Worm (Caenorhabditis elegans): ENCODE data around the gene sym-1.

DNA sequence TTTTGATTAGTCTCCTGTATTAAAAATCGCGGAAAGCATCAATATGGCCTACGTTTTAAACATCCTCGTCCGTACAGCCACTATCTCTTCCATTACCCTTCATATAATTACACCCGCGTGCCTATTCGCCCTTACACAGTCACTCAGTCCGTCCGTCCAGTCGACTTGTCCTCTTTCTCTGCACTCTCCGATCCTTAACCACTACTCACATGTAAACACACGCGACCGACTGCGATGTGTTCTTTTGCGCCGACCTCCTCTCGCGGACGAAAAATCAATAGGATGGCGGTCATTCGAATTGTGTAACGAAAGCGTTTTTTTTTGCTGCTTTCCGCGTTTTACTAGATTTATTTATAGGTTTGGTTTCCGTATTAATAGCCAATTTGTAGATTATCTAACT, 21.3 kb downstream of the sym-1 start, which contains the start of gene eor-2:
- TF ChIP-seq nhr-237 (tag; optimal IDR thresholded peaks at IDR 0.05), result no peak
- no peak for TF ChIP-seq nhr-11 (tag; optimal IDR thresholded peaks at IDR 0.05)
- TF ChIP-seq R02D3.7 (tag; optimal IDR thresholded peaks at IDR 0.05), result no peak
- TF ChIP-seq mdl-1 (tag; optimal IDR thresholded peaks at IDR 0.05), result peak; percentile 80
- no peak for TF ChIP-seq nhr-77 (tag; optimal IDR thresholded peaks at IDR 0.05)
- TF ChIP-seq eor-1 (tag; optimal IDR thresholded peaks at IDR 0.05), result no peak
- peak; percentile 42 for TF ChIP-seq unc-62 (GFP tag; optimal IDR thresholded peaks at IDR 0.05)
- no peak for TF ChIP-seq elt-3 (tag; optimal IDR thresholded peaks at IDR 0.05)
- no peak for TF ChIP-seq tbx-2 (tag; optimal IDR thresholded peaks at IDR 0.05)
- TF ChIP-seq ceh-82 (tag; optimal IDR thresholded peaks at IDR 0.05), result no peak
- TF ChIP-seq fos-1 (tag; optimal IDR thresholded peaks at IDR 0.05), result peak; percentile 17
- TF ChIP-seq lin-39 (tag; optimal IDR thresholded peaks at IDR 0.05), result peak; percentile 81
- TF ChIP-seq nhr-12 (tag; optimal IDR thresholded peaks at IDR 0.05), result no peak

Data from whole organism, L3 larva.